Worm (Caenorhabditis elegans) whole organism, late embryonic: ENCODE measurements around the gene F21H12.3.

Source experiments
- T23F11.4 ChIP-seq: fragments of 200-800 bp; sonication (Bioruptor generic); optimal IDR thresholded peaks from 2 replicates; lab custom pipeline; 2018; ENCODE audit warnings: mild to moderate bottlenecking, missing genetic modification characterization, missing compliant biosample characterization
- ceh-14 ChIP-seq: sonication (generic microtip); optimal IDR thresholded peaks from 2 replicates; lab custom pipeline; 2016; ENCODE audit warnings: missing genotype, missing genetic modification characterization, missing compliant biosample characterization
- ceh-18 ChIP-seq: sonication (generic microtip); optimal IDR thresholded peaks from 2 replicates; lab custom pipeline; 2016; ENCODE audit warnings: missing genetic modification characterization, missing compliant biosample characterization
- ceh-19 ChIP-seq: fragments of 200-800 bp; sonication (Bioruptor generic); optimal IDR thresholded peaks from 2 replicates; lab custom pipeline; 2018; ENCODE audit warnings: mild to moderate bottlenecking, missing genetic modification characterization, missing compliant biosample characterization
- ceh-2 ChIP-seq: sonication (generic microtip); optimal IDR thresholded peaks from 2 replicates; lab custom pipeline; 2016; ENCODE audit warnings: missing genotype, missing genetic modification characterization, missing compliant biosample characterization
- ceh-22 ChIP-seq: sonication (generic microtip); optimal IDR thresholded peaks from 2 replicates; lab custom pipeline; 2017; ENCODE audit warnings: missing biosample characterization, missing genetic modification characterization
- ceh-31 ChIP-seq: sonication (generic microtip); optimal IDR thresholded peaks from 2 replicates; lab custom pipeline; 2016; ENCODE audit warnings: missing genetic modification characterization, missing compliant biosample characterization
- ceh-34 ChIP-seq: sonication (generic microtip); optimal IDR thresholded peaks from 2 replicates; lab custom pipeline; 2016; ENCODE audit warnings: mild to moderate bottlenecking, missing genetic modification characterization, missing compliant biosample characterization
- ceh-45 ChIP-seq: fragments of 200-800 bp; sonication (Bioruptor generic); IDR thresholded peaks from 2 replicates; pipeline ENCODE4 v1.3.6; 2022; ENCODE audit warnings: missing genetic modification reagents, missing genetic modification characterization, missing compliant biosample characterization
- ceh-48 ChIP-seq: sonication (generic microtip); optimal IDR thresholded peaks from 2 replicates; lab custom pipeline; 2016; ENCODE audit warnings: missing genetic modification characterization, inconsistent platforms, missing compliant biosample characterization
- elt-2 ChIP-seq: sonication (generic microtip); optimal IDR thresholded peaks from 2 replicates; lab custom pipeline; 2016; ENCODE audit warnings: missing genetic modification reagents, missing genetic modification characterization, missing compliant biosample characterization
- fkh-6 ChIP-seq: sonication (generic microtip); optimal IDR thresholded peaks from 2 replicates; lab custom pipeline; 2016; ENCODE audit warnings: missing genetic modification characterization, missing compliant biosample characterization
- hlh-13 ChIP-seq: fragments of 200-800 bp; sonication (Bioruptor generic); optimal IDR thresholded peaks from 2 replicates; lab custom pipeline; 2018; ENCODE audit warnings: mild to moderate bottlenecking, missing genetic modification characterization, missing compliant biosample characterization
- hlh-6 ChIP-seq: sonication (generic microtip); optimal IDR thresholded peaks from 2 replicates; lab custom pipeline; 2016; ENCODE audit warnings: missing genotype, missing genetic modification characterization, missing compliant biosample characterization
- hlh-8 ChIP-seq: sonication (generic microtip); optimal IDR thresholded peaks from 2 replicates; lab custom pipeline; 2016; ENCODE audit warnings: missing genotype, missing genetic modification characterization, missing compliant biosample characterization
- lim-6 ChIP-seq: sonication (generic microtip); optimal IDR thresholded peaks from 2 replicates; lab custom pipeline; 2016; ENCODE audit warnings: missing genetic modification characterization, missing compliant biosample characterization
- nfya-1 ChIP-seq: sonication (generic microtip); optimal IDR thresholded peaks from 2 replicates; lab custom pipeline; 2017; ENCODE audit warnings: missing genetic modification characterization, mild to moderate bottlenecking, missing compliant biosample characterization, antibody characterized with exemption, moderate library complexity
- nhr-232 ChIP-seq: sonication (generic microtip); optimal IDR thresholded peaks from 2 replicates; lab custom pipeline; 2016; ENCODE audit warnings: missing genetic modification characterization, missing compliant biosample characterization
- npax-4 ChIP-seq: sonication (generic microtip); optimal IDR thresholded peaks from 2 replicates; lab custom pipeline; 2016; ENCODE audit warnings: missing genetic modification characterization, missing compliant biosample characterization
- pag-3 ChIP-seq: sonication (generic microtip); optimal IDR thresholded peaks from 2 replicates; lab custom pipeline; 2016; ENCODE audit warnings: missing compliant biosample characterization, missing genetic modification characterization, borderline replicate concordance
- pax-1 ChIP-seq: fragments of 150-350 bp; optimal IDR thresholded peaks from 2 replicates; lab custom pipeline; 2014; ENCODE audit warnings: missing biosample characterization, missing genetic modification characterization
- pqm-1 ChIP-seq: sonication (generic microtip); optimal IDR thresholded peaks from 2 replicates; lab custom pipeline; 2016; ENCODE audit warnings: missing genetic modification characterization, missing compliant biosample characterization
- pros-1 ChIP-seq: fragments of 150-350 bp; optimal IDR thresholded peaks from 2 replicates; lab custom pipeline; 2014; ENCODE audit warnings: missing biosample characterization, missing genetic modification reagents, missing genetic modification characterization
- rnt-1 ChIP-seq: sonication (generic microtip); optimal IDR thresholded peaks from 2 replicates; lab custom pipeline; 2016; ENCODE audit warnings: missing genetic modification characterization, missing compliant biosample characterization
- sdc-2 ChIP-seq: sonication (generic microtip); optimal IDR thresholded peaks from 2 replicates; lab custom pipeline; 2016; ENCODE audit warnings: missing genotype, missing genetic modification characterization, missing compliant biosample characterization
- sox-4 ChIP-seq: sonication (generic microtip); optimal IDR thresholded peaks from 2 replicates; lab custom pipeline; 2017; ENCODE audit warnings: mild to moderate bottlenecking, missing genetic modification characterization, inconsistent platforms, missing compliant biosample characterization
- tbx-2 ChIP-seq: sonication (generic microtip); optimal IDR thresholded peaks from 2 replicates; lab custom pipeline; 2016; ENCODE audit warnings: missing genetic modification characterization, missing compliant biosample characterization
- tbx-7 ChIP-seq: sonication (generic microtip); optimal IDR thresholded peaks from 2 replicates; lab custom pipeline; 2016; ENCODE audit warnings: missing genotype, missing genetic modification characterization, missing compliant biosample characterization
- ttx-3 ChIP-seq: sonication (generic microtip); optimal IDR thresholded peaks from 2 replicates; lab custom pipeline; 2016; ENCODE audit warnings: missing genetic modification reagents, missing genetic modification characterization, missing compliant biosample characterization
- unc-42 ChIP-seq: sonication (generic microtip); optimal IDR thresholded peaks from 2 replicates; lab custom pipeline; 2016; ENCODE audit warnings: missing genotype, missing genetic modification characterization, missing compliant biosample characterization
- zip-5 ChIP-seq: sonication (generic microtip); optimal IDR thresholded peaks from 2 replicates; lab custom pipeline; 2016; ENCODE audit warnings: missing genetic modification characterization, missing compliant biosample characterization
- ztf-16 ChIP-seq: sonication (generic microtip); optimal IDR thresholded peaks from 2 replicates; lab custom pipeline; 2017; ENCODE audit warnings: missing genetic modification characterization, missing compliant biosample characterization

Gene F21H12.3

DNA sequence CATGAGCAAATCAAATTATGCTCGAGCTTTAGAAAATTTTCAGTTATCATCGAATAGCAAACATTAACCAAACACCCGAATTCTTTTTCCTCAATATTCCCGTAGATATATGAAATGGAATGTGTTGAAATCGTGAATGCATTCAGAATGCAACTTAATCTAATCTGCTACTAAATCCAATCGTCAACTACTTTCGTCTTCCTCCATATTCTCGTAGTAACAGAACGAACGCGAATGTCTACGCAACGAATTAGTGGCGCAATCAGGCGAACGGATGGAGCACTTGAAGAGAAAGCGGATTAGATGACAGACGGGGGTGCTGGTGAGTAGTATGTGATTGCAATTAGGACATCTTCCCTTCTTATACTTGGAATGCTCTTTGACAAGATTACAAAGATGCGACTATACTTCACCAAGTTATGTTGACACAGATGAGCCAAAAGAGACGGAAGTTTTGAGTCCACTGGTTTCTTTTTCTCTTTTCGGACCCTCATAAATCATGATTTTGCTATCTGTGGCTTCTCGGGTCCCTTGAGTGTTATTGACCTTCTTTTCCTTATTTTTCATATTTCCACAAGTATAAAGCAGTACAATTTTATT is 31.2 kb downstream of the F21H12.3 start:
- TF ChIP-seq ceh-31 (tag; lab: Kevin White, UChicago): peak; percentile 38
- TF ChIP-seq zip-5 (tag; lab: Kevin White, UChicago): no peak
- TF ChIP-seq unc-42 (tag; lab: Kevin White, UChicago): peak; percentile 95
- TF ChIP-seq, all 69 proteins: peak for 2

ce11 chrII:6115283-6115682 is 32.6 kb downstream of the F21H12.3 start:
- TF ChIP-seq pros-1 (no peak), tbx-7 (tag; lab: Kevin White, UChicago) (no peak)

DNA sequence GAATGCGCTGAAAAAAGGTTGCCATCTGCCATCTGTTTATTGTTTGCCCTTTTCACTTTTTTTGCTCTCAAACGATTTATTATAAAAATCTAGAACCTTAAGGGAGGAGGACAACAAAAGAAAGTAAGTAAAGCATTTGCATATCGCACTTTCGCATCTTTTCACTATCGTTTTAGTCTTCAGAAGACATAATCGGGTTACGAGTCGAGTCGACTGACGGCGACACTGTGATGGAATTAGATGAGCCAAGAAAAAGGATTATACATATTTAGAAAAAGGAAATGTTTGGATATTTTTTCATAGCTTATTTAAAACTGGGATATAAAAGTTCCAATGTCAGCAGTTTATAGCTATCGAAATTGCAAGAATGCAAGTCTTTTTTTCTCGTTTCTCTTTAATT is 34.0 kb downstream of the F21H12.3 start:
- TF ChIP-seq hlh-13 (GFP tag; lab: Kevin White, UChicago) (no peak), zip-5 (tag; lab: Kevin White, UChicago) (no peak), unc-42 (tag; lab: Kevin White, UChicago) (peak; percentile 88), hlh-8 (tag; lab: Kevin White, UChicago) (no peak), ztf-16 (no peak)

DNA sequence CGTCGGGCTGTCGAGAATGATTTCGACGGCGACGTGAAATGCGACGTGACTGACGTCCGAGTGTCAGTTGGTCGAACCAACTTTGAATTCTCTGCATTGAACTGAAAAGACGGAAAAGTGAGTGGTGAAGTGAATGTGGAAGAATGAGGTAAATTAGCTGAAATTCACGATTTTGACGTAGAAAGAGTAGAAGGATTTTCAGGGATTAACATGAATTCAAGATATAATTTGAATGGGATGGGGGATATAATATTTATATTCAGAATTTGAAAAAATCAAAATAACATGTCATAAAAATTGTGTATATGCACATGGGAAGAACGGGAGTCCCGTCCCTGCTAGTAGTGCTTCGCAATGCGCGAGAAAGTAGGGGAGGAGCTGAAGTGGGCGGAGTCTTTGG is 35.4 kb downstream of the F21H12.3 start, which contains the start of gene C29H12.6:
Gene C29H12.6, minus strand, starts transcription at position 101 of the 400 bp plus-strand sequence.
- peak; percentile 10 for TF ChIP-seq ceh-31 (tag; lab: Kevin White, UChicago)
- TF ChIP-seq npax-4 (tag; lab: Kevin White, UChicago): no peak
- no peak for TF ChIP-seq fkh-6 (tag; lab: Kevin White, UChicago)

- peak; percentile 18 for TF ChIP-seq ceh-31 (tag; lab: Kevin White, UChicago)
- TF ChIP-seq ceh-34 (tag; lab: Kevin White, UChicago): peak; percentile 77
- no peak for TF ChIP-seq ceh-14 (tag; lab: Kevin White, UChicago)
- peak; percentile 30 for TF ChIP-seq ceh-19
- TF ChIP-seq unc-42 (tag; lab: Kevin White, UChicago): peak; percentile 95
Measured at ce11 chrII:6120548-6120947, 37.8 kb downstream of the F21H12.3 start.

DNA sequence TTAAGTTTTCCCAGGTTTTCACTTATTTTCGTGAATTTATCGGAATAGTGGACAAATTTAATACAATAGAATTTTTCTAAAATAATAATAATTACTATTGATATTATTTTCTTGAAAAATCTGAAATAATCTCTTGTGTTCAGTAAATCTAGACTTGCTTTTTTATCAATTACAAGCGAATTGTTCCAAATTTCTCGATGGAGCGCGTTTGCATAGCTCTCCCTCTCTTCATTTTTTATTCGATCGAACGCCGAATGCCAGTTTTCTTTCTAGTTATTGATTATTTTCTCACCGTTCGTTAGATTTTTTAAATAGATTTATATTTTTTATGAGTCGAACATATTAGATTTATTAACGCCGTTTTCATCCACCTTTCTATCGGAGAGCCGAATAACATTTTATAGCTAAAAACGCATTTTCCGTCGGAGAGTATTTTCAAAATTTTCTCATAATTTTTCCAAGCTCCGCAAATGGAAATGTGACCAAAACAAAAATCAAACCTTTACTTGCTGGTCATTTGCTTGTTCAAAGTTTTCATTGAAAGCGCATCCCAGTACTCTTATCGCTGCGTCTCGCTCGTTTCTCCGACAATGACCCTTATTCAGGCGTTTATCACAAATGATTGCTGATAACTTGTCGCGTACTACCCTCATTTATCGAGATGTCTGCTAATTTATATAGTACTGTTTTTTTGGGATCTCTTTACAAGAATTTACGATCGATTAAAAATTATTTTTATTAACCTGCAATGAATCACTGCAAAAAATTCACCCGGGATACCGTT is 40.1 kb downstream of the F21H12.3 start:
- TF ChIP-seq elt-2 (tag; lab: Kevin White, UChicago) (peak; percentile 83), ceh-22 (tag; lab: Kevin White, UChicago) (no peak)

- TF ChIP-seq pqm-1 (tag; lab: Kevin White, UChicago): no peak
- no peak for TF ChIP-seq rnt-1 (tag; lab: Kevin White, UChicago)
- TF ChIP-seq ttx-3 (tag; lab: Kevin White, UChicago): no peak
- no peak for TF ChIP-seq nhr-232 (tag; lab: Kevin White, UChicago)
- no peak for TF ChIP-seq lim-6 (tag; lab: Kevin White, UChicago)
- no peak for TF ChIP-seq T23F11.4 (GFP tag; lab: Kevin White, UChicago)
- TF ChIP-seq unc-42 (tag; lab: Kevin White, UChicago): no peak
- no peak for TF ChIP-seq sdc-2
Measured at ce11 chrII:6123513-6123912, 40.8 kb downstream of the F21H12.3 start, which contains the start of gene C29H12.2. Gene C29H12.2 (plus strand): TSS chrII:6123809.

ce11 chrII:6125259-6125658 is 42.5 kb downstream of the F21H12.3 start, which contains the start of gene rars-2:
Gene rars-2 (plus strand): TSS chrII:6125559.
- TF ChIP-seq hlh-8 (tag; lab: Kevin White, UChicago) (no peak), nfya-1 (tag; lab: Kevin White, UChicago) (no peak), ceh-45 (no peak), pag-3 (no peak), ceh-48 (no peak), unc-42 (tag; lab: Kevin White, UChicago) (no peak), tbx-2 (no peak), pax-1 (no peak), ceh-2 (tag; lab: Kevin White, UChicago) (no peak), sox-4 (tag; lab: Kevin White, UChicago) (no peak), ceh-18 (no peak), hlh-13 (GFP tag; lab: Kevin White, UChicago) (no peak), hlh-6 (tag; lab: Kevin White, UChicago) (no peak)
